Worm (Caenorhabditis elegans) whole organism, early embryonic: ENCODE results near the gene egl-46.

Experiments
- B0310.2 ChIP-seq: sonication (generic microtip); optimal IDR thresholded peaks from 2 replicates; lab custom pipeline; 2016; ENCODE audit warnings: mild to moderate bottlenecking, missing genetic modification characterization, missing compliant biosample characterization
- F13C5.2 ChIP-seq: sonication (generic microtip); optimal IDR thresholded peaks from 2 replicates; lab custom pipeline; 2017; ENCODE audit warnings: mild to moderate bottlenecking, missing genetic modification characterization, inconsistent platforms, missing compliant biosample characterization
- aly-1 ChIP-seq: sonication (generic microtip); optimal IDR thresholded peaks from 2 replicates; lab custom pipeline; 2016; ENCODE audit warnings: missing genetic modification characterization, missing compliant biosample characterization
- ama-1 ChIP-seq: fragments of 150-350 bp; optimal IDR thresholded peaks from 2 replicates; lab custom pipeline; 2014
- ceh-13 ChIP-seq: fragments of 200-800 bp; sonication (Bioruptor generic); optimal IDR thresholded peaks from 2 replicates; lab custom pipeline; 2018; ENCODE audit warnings: mild to moderate bottlenecking, missing genetic modification characterization, missing compliant biosample characterization
- ceh-36 ChIP-seq: sonication (generic microtip); optimal IDR thresholded peaks from 2 replicates; lab custom pipeline; 2016; ENCODE audit warnings: missing genetic modification characterization, inconsistent platforms, missing compliant biosample characterization
- ets-7 ChIP-seq: sonication (generic microtip); optimal IDR thresholded peaks from 2 replicates; lab custom pipeline; 2016; ENCODE audit warnings: missing genotype, missing genetic modification characterization, missing compliant biosample characterization
- flt-1 ChIP-seq: fragments of 200-800 bp; sonication (Bioruptor generic); IDR thresholded peaks from 2 replicates; pipeline ENCODE4 v1.3.6; 2022; ENCODE audit warnings: missing genetic modification characterization, missing compliant biosample characterization
- hmbx-1 ChIP-seq: sonication (generic microtip); optimal IDR thresholded peaks from 2 replicates; lab custom pipeline; 2016; ENCODE audit warnings: mild to moderate bottlenecking, missing genetic modification characterization, missing compliant biosample characterization
- hmg-4 ChIP-seq: fragments of 200-800 bp; sonication (Bioruptor generic); optimal IDR thresholded peaks from 2 replicates; lab custom pipeline; 2018; ENCODE audit warnings: mild to moderate bottlenecking, missing genetic modification characterization, missing compliant biosample characterization
- hnd-1 ChIP-seq: sonication (generic microtip); optimal IDR thresholded peaks from 2 replicates; lab custom pipeline; 2016; ENCODE audit warnings: missing genetic modification characterization, missing compliant biosample characterization
- pes-1 ChIP-seq: fragments of 200-800 bp; sonication (Bioruptor generic); IDR thresholded peaks from 2 replicates; pipeline ENCODE4 v1.3.6; 2022; ENCODE audit warnings: missing genetic modification reagents, missing genetic modification characterization, missing compliant biosample characterization
- scrt-1 ChIP-seq: fragments of 200-800 bp; sonication (Bioruptor generic); IDR thresholded peaks from 2 replicates; pipeline ENCODE4 v1.3.6; 2022; ENCODE audit warnings: missing genetic modification characterization, missing compliant biosample characterization
- sea-1 ChIP-seq: fragments of 200-800 bp; sonication (Bioruptor generic); conservative IDR thresholded peaks from 2 replicates; pipeline ENCODE4 v1.3.6; 2022; ENCODE audit warnings: missing genetic modification characterization, missing compliant biosample characterization
- tbx-11 ChIP-seq: fragments of 200-800 bp; sonication (Bioruptor generic); IDR thresholded peaks from 2 replicates; pipeline ENCODE4 v1.3.6; 2022; ENCODE audit warnings: missing genetic modification characterization, missing compliant biosample characterization
- tbx-37 ChIP-seq: fragments of 200-800 bp; sonication (Bioruptor generic); conservative IDR thresholded peaks from 2 replicates; pipeline ENCODE4 v1.3.6; 2022; ENCODE audit warnings: missing genetic modification reagents, missing genetic modification characterization, missing compliant biosample characterization
- tra-4 ChIP-seq: sonication (generic microtip); optimal IDR thresholded peaks from 2 replicates; lab custom pipeline; 2017; ENCODE audit warnings: missing genetic modification characterization, missing compliant biosample characterization

egl-46 gene

DNA sequence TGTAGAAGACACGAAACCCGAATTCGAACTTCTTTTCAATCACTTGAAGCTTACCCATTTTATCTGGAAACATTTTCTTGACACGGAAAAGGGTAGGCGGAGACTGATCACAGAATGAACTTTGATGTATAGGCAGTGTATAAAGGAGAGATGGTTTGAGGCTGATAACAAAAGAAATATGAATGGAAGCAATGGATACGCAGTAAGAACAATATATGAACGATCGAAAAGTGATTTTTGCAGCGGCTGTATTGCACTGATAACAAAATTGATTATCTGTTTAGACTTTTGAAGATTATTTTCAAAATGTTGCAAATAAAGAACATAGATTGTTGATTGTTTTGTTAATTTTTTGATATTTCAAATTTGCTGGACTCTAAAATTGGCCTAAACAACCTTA lies 15.6 kb downstream of the egl-46 start, which contains the start of gene pmp-5:
Gene pmp-5, minus strand, starts transcription at position 63 of the 400 bp plus-strand sequence.
- TF ChIP-seq B0310.2 (tag; lab: Kevin White, UChicago) (no peak), F13C5.2 (tag; lab: Kevin White, UChicago) (no peak), ceh-13 (GFP tag; lab: Kevin White, UChicago) (no peak), flt-1 (GFP tag; lab: Robert Waterston, UW) (no peak), tbx-37 (GFP tag; lab: Robert Waterston, UW) (no peak), aly-1 (tag; lab: Kevin White, UChicago) (no peak), hmbx-1 (no peak), ceh-36 (tag; lab: Kevin White, UChicago) (no peak), hmg-4 (no peak)

DNA sequence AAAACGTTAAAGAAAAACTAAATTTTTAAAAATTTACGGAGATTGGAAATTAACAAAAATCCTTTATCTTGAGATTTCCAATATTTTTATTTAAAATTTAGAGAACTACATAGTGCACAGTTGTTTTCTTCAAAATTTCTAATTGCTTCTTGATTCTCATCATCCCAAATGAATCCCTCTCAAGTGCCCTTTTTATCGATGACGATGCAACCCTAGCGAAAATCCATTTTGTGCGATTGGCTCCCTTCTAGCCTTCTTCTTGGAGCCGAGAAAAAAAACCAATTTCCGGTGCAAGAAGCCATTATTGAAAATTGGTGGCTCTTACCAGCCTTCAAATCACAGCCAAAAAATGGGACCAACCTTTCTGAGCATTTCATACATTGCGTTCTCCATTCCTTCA lies 18.9 kb downstream of the egl-46 start:
- TF ChIP-seq ets-7 (no peak), tra-4 (tag; lab: Kevin White, UChicago) (no peak), pes-1 (GFP tag; lab: Robert Waterston, UW) (no peak), hmg-4 (no peak), hmbx-1 (no peak), hnd-1 (tag; lab: Kevin White, UChicago) (no peak), ceh-13 (GFP tag; lab: Kevin White, UChicago) (no peak), B0310.2 (tag; lab: Kevin White, UChicago) (no peak), tbx-11 (GFP tag; lab: Robert Waterston, UW) (no peak), flt-1 (GFP tag; lab: Robert Waterston, UW) (no peak)

DNA sequence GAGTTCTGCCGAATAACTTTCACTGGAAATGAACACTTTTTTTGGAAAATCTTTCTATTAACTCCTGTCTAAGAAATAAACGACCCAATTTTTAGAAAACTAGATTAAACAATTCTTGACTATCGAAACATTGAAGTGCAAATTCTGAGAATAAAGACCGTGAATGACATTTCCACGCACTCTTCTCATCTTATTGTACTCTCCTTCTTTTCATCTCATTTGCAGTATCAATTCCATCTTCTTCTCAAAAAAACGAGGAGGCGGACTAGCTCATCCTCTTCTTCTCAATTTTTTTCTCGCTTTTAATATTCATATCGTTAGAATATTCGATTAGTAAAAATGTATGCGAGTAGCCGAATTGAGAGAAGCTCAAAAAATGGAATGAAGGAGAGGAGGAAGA lies 19.7 kb downstream of the egl-46 start:
- TF ChIP-seq ceh-13 (GFP tag; lab: Kevin White, UChicago) (no peak), B0310.2 (tag; lab: Kevin White, UChicago) (no peak), flt-1 (GFP tag; lab: Robert Waterston, UW) (no peak), ama-1 (lab: Kevin White, UChicago) (no peak), pes-1 (GFP tag; lab: Robert Waterston, UW) (no peak), tbx-37 (GFP tag; lab: Robert Waterston, UW) (no peak), tbx-11 (GFP tag; lab: Robert Waterston, UW) (no peak), aly-1 (tag; lab: Kevin White, UChicago) (no peak), ceh-36 (tag; lab: Kevin White, UChicago) (no peak), F13C5.2 (tag; lab: Kevin White, UChicago) (no peak), scrt-1 (GFP tag; lab: Robert Waterston, UW) (no peak), hmbx-1 (no peak), sea-1 (no peak), hmg-4 (no peak), hnd-1 (tag; lab: Kevin White, UChicago) (no peak), ets-7 (no peak)

DNA sequence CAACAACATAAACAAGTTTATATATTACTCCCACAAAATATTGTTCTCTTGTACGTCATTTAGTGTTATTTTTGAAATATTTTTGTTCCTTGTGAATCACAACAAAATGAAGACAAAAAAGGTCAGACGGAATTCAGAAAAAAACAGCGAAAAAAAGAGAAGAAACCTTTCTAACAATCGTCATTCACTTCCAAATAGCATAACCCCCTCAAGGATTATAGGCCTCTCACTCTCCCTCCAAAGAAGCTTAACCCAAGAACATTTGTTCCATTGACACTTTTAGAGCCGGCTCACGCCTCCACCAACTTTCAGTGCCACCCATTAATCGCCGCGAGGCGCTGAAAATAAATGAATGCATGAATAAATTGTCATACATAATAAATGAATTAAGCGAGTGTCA lies 21.8 kb downstream of the egl-46 start:
- no peak for TF ChIP-seq aly-1 (tag; lab: Kevin White, UChicago)
- TF ChIP-seq flt-1 (GFP tag; lab: Robert Waterston, UW) = no peak
- no peak for TF ChIP-seq tra-4 (tag; lab: Kevin White, UChicago)
- no peak for TF ChIP-seq hmg-4
- no peak for TF ChIP-seq scrt-1 (GFP tag; lab: Robert Waterston, UW)
- TF ChIP-seq sea-1 = no peak
- no peak for TF ChIP-seq pes-1 (GFP tag; lab: Robert Waterston, UW)
- TF ChIP-seq tbx-37 (GFP tag; lab: Robert Waterston, UW) = no peak
- TF ChIP-seq tbx-11 (GFP tag; lab: Robert Waterston, UW) = no peak
- no peak for TF ChIP-seq ceh-36 (tag; lab: Kevin White, UChicago)
- TF ChIP-seq ama-1 (lab: Kevin White, UChicago) = no peak
- no peak for TF ChIP-seq ceh-13 (GFP tag; lab: Kevin White, UChicago)
- TF ChIP-seq B0310.2 (tag; lab: Kevin White, UChicago) = no peak
- TF ChIP-seq hnd-1 (tag; lab: Kevin White, UChicago) = no peak
- TF ChIP-seq F13C5.2 (tag; lab: Kevin White, UChicago) = no peak
- TF ChIP-seq ets-7 = no peak
- no peak for TF ChIP-seq hmbx-1

DNA sequence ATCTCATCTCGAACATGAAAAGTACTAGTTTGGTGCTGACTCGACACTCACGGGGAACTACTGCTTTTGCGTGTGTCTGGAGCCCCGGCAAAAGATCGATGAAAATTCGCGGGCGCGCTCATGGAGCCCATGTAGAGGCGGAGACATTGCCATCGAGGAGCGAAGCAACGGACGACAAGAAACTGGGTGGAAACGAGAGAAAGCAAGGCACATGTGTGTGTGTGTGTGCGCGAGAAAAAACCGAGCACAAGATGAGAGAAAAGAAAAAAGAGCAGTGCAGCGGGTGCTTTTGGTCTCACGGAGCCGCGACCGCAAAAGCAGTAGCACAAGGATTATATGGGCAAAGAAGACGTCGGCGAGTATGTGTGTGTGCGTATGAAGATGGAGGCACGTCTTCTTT lies 22.6 kb downstream of the egl-46 start:
- TF ChIP-seq F13C5.2 (tag; lab: Kevin White, UChicago) (peak; percentile 53), B0310.2 (tag; lab: Kevin White, UChicago) (no peak), aly-1 (tag; lab: Kevin White, UChicago) (peak; percentile 11)

DNA sequence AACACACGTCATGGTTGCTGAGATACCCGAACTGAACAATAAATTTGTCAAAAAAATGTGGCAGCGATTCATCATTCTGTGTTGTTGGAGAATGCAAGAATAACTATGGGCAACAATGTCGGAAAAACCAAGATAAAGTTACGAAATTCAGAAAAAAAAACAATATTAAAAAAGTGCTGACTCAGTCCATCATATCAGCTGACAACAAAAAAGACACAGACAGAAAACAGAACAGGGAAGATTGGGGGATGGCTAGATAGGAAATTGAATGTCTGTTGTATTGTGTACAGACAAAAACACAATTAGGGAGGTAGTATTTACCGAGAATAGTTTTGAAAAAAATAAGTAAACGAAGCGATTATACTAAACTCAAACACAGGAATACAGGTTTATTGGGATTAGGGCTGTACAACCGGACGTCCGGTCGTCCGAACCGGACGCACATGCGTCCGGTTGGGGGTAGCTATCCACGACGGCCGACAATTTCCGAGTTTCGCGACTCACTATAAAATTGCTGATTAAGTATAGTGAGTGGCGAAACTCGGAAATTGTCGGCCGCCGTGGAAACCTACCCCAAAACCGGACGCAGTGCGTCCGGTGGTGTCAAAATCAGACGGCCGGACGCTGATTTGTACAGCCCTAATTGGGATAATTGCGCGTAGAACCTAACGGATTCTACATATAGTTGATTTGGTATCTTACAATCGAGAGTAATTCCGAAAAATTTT lies 23.7 kb downstream of the egl-46 start:
- no peak for TF ChIP-seq tra-4 (tag; lab: Kevin White, UChicago)
- no peak for TF ChIP-seq sea-1
- no peak for TF ChIP-seq tbx-37 (GFP tag; lab: Robert Waterston, UW)
- TF ChIP-seq scrt-1 (GFP tag; lab: Robert Waterston, UW) = no peak
- no peak for TF ChIP-seq ceh-13 (GFP tag; lab: Kevin White, UChicago)

DNA sequence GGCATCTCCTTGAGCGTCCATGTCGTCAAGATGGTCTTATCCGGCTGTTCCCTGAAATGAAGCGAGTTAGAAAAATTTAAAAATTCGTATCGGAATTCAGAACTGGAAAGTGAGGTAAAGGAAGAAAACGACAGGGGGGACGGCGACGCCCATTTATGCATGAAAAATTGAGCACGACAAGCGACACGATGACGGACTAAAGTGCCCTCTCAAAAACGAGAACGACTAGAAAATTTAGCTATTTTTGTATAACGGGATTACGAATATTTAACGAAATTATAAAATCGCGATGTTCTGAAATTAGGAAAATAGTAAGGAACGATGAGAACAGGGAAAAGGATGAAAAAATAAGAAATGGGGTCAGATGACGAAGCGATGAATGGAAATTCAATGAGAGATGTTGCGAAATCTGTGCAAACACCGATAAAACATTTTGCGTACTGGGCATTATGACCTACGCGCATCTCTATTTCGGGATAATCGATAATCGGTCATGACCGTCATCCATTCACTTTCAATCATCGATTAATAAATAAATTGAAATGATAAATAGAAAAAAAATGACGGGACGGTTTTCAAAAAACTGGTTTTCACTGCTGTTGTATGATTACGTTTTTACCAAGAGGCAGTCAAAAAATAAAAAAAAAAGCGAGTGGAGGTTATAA lies 24.8 kb downstream of the egl-46 start, which contains the start of gene snb-1:
Gene snb-1, minus strand, starts transcription at position 51 of the 665 bp plus-strand sequence.
- TF ChIP-seq hnd-1 (tag; lab: Kevin White, UChicago) (no peak), ceh-13 (GFP tag; lab: Kevin White, UChicago) (no peak), scrt-1 (GFP tag; lab: Robert Waterston, UW) (no peak), aly-1 (tag; lab: Kevin White, UChicago) (no peak), flt-1 (GFP tag; lab: Robert Waterston, UW) (no peak), sea-1 (no peak), tra-4 (tag; lab: Kevin White, UChicago) (no peak), tbx-11 (GFP tag; lab: Robert Waterston, UW) (no peak), ceh-36 (tag; lab: Kevin White, UChicago) (no peak), ets-7 (no peak), hmbx-1 (no peak), ama-1 (lab: Kevin White, UChicago) (no peak), B0310.2 (tag; lab: Kevin White, UChicago) (no peak), tbx-37 (GFP tag; lab: Robert Waterston, UW) (no peak), hmg-4 (no peak), F13C5.2 (tag; lab: Kevin White, UChicago) (no peak), pes-1 (GFP tag; lab: Robert Waterston, UW) (no peak)
